Fruit fly (Drosophila melanogaster) whole organism, pupa: ENCODE data around the gene sty.
A peak's percentile ranks its signal among the peaks of the same experiment; 100 is the strongest.

Experiments
- CG10348 ChIP-seq: fragments of 200-800 bp; sonication (Bioruptor generic); IDR thresholded peaks from 2 replicates; pipeline ENCODE4 v1.3.6; 2022; ENCODE audit warnings: missing biosample characterization, missing genetic modification characterization
- CG12605 ChIP-seq: fragments of 200-800 bp; sonication (Bioruptor generic); IDR thresholded peaks from 2 replicates; pipeline ENCODE4 v1.3.6; 2022; ENCODE audit warnings: missing biosample characterization, missing genetic modification characterization
- CG13204 ChIP-seq: fragments of 200-800 bp; sonication (Bioruptor generic); optimal IDR thresholded peaks from 2 replicates; lab custom pipeline; 2018; ENCODE audit warnings: missing biosample characterization, mild to moderate bottlenecking, missing genetic modification characterization, moderate library complexity
- CG14655 ChIP-seq: fragments of 200-800 bp; sonication (Bioruptor generic); optimal IDR thresholded peaks from 3 replicates; lab custom pipeline; 2017; ENCODE audit warnings: mild to moderate bottlenecking, missing biosample characterization, missing genetic modification reagents, missing genetic modification characterization
- CG15710 ChIP-seq: fragments of 200-800 bp; sonication (Bioruptor generic); optimal IDR thresholded peaks from 2 replicates; lab custom pipeline; 2018; ENCODE audit warnings: missing biosample characterization, mild to moderate bottlenecking, missing genetic modification characterization, moderate library complexity
- CG17806 ChIP-seq: fragments of 200-800 bp; sonication (Bioruptor generic); optimal IDR thresholded peaks from 2 replicates; lab custom pipeline; 2018; ENCODE audit warnings: missing biosample characterization, mild to moderate bottlenecking, missing genetic modification characterization, moderate library complexity
- CG32121 ChIP-seq: fragments of 200-800 bp; sonication (Bioruptor generic); IDR thresholded peaks from 2 replicates; pipeline ENCODE4 v1.3.6; 2022; ENCODE audit warnings: missing biosample characterization, missing genetic modification characterization
- CG34367 ChIP-seq: fragments of 200-800 bp; sonication (Bioruptor generic); optimal IDR thresholded peaks from 2 replicates; lab custom pipeline; 2018; ENCODE audit warnings: missing biosample characterization, mild to moderate bottlenecking, missing genetic modification characterization
- CG4496 ChIP-seq: fragments of 200-800 bp; sonication (Bioruptor generic); IDR thresholded peaks from 3 replicates; pipeline ENCODE4 v1.3.6; 2022; ENCODE audit warnings: missing biosample characterization, missing genetic modification characterization
- CG8159 ChIP-seq: fragments of 200-800 bp; sonication (Bioruptor generic); optimal IDR thresholded peaks from 3 replicates; lab custom pipeline; 2018; ENCODE audit warnings: missing biosample characterization, mild to moderate bottlenecking, missing genetic modification characterization, moderate library complexity
- CG8301 ChIP-seq: fragments of 200-800 bp; sonication (Bioruptor generic); optimal IDR thresholded peaks from 2 replicates; lab custom pipeline; 2018; ENCODE audit warnings: missing biosample characterization, mild to moderate bottlenecking, missing genetic modification characterization
- CG9948 ChIP-seq: fragments of 200-800 bp; sonication (Bioruptor generic); optimal IDR thresholded peaks from 2 replicates; lab custom pipeline; 2018; ENCODE audit warnings: missing biosample characterization, mild to moderate bottlenecking, missing genetic modification characterization, moderate library complexity
- D1 ChIP-seq: fragments of 200-800 bp; sonication (Bioruptor generic); optimal IDR thresholded peaks from 2 replicates; lab custom pipeline; 2018; ENCODE audit warnings: missing biosample characterization, mild to moderate bottlenecking, missing genetic modification characterization, moderate library complexity
- EcR ChIP-seq: fragments of 200-800 bp; sonication (Bioruptor generic); optimal IDR thresholded peaks from 3 replicates; lab custom pipeline; 2019; ENCODE audit warnings: missing biosample characterization, missing genetic modification characterization, mild to moderate bottlenecking, moderate library complexity, missing genetic modification reagents
- Ets98B ChIP-seq: fragments of 200-800 bp; sonication (Bioruptor generic); IDR thresholded peaks from 2 replicates; pipeline ENCODE4 v1.3.6; 2022; ENCODE audit warnings: missing biosample characterization, missing genetic modification characterization
- Pif1A ChIP-seq: fragments of 200-800 bp; sonication (Bioruptor generic); optimal IDR thresholded peaks from 3 replicates; lab custom pipeline; 2016; ENCODE audit warnings: missing biosample characterization, missing genetic modification characterization
- Pif1B ChIP-seq: fragments of 200-800 bp; sonication (Bioruptor generic); optimal IDR thresholded peaks from 3 replicates; lab custom pipeline; 2016; ENCODE audit warnings: missing biosample characterization, missing genetic modification characterization
- Snoo ChIP-seq: fragments of 200-800 bp; sonication (Bioruptor generic); optimal IDR thresholded peaks from 3 replicates; lab custom pipeline; 2017; ENCODE audit warnings: missing biosample characterization, mild to moderate bottlenecking, missing genetic modification characterization, inconsistent platforms
- fd96Ca ChIP-seq: fragments of 200-800 bp; sonication (Bioruptor generic); IDR thresholded peaks from 3 replicates; pipeline ENCODE4 v1.3.6; 2022; ENCODE audit warnings: missing biosample characterization, missing genetic modification characterization
- gl ChIP-seq: fragments of 200-800 bp; sonication (Bioruptor generic); optimal IDR thresholded peaks from 2 replicates; lab custom pipeline; 2018; ENCODE audit warnings: missing biosample characterization, mild to moderate bottlenecking, missing genetic modification characterization
- rn ChIP-seq: fragments of 200-800 bp; sonication (Bioruptor generic); IDR thresholded peaks from 2 replicates; pipeline ENCODE4 v1.3.6; 2022; ENCODE audit warnings: missing biosample characterization, missing genetic modification characterization

sty gene

DNA sequence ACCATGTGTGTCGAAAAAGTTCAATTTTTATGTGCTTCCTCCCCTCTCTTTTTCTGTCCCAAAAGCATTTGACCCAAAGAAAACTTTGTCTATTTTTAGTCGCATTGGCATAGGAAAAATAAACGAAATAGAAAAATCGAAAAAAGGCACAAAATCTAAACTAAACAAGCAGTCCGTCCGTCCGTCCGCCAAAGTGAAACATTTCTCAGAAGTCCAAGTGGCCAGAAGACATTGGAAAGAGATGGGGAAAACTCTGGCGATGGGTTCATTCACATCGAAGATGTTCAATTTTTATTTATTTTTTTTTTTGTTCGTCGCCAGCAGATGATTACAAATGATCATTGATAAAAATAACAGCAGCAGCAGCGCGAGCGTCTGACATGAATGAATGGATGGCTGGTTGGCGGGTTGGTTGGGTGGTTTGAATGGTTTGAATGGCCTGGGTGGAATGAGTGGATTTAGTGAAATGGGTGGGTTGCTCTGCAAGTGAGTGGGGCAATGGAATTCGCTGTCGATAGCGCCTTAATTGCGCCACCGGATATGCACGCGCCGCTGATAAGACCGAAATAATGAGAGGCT lies 23.3 kb upstream of the sty start:
- TF ChIP-seq EcR (GFP tag; lab: Kevin White, UChicago) (no peak), CG9948 (tag; lab: Kevin White, UChicago) (no peak), Pif1B (GFP tag; lab: Kevin White, UChicago) (no peak), CG17806 (tag; lab: Kevin White, UChicago) (no peak), D1 (tag; lab: Kevin White, UChicago) (no peak), CG10348 (GFP tag; lab: Robert Waterston, UW) (no peak), CG8301 (tag; lab: Kevin White, UChicago) (no peak), Snoo (no peak), CG32121 (GFP tag; lab: Robert Waterston, UW) (no peak), CG4496 (GFP tag; lab: Robert Waterston, UW) (no peak), fd96Ca (no peak), CG12605 (GFP tag; lab: Robert Waterston, UW) (no peak), Ets98B (no peak), CG34367 (no peak)

DNA sequence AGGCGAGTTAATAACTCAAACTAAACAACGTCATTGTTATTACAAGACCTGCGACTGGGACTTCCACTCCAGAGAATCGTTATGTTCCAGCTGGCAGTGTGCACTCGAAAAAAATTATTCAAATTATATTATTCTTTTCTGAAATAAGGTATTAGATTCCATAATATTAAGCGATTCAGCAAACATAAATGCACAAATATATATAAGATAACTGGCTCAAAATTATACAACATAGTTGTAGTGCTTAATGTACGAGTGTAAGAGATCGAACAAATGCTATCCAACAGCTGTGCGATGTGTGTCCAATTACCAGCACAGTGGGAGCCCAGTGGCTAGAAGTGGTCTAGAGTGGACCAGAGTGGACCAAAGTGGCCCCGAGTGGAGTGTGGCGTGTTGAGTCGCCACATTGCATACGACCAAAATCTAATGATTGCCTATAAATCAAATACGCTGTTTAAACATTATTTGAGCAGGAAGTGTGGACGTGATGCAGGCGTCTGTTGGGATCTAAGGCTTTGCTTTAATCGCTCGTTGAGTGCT lies 19.6 kb upstream of the sty start:
- TF ChIP-seq Ets98B (peak; percentile 32; the same call in 1 of the 2 replicates), CG4496 (GFP tag; lab: Robert Waterston, UW) (no peak), CG10348 (GFP tag; lab: Robert Waterston, UW) (no peak), CG32121 (GFP tag; lab: Robert Waterston, UW) (no peak), CG34367 (peak; percentile 69), fd96Ca (0 out of 3 replicates have a peak, but pooled peaks have one; percentile 11), CG12605 (GFP tag; lab: Robert Waterston, UW) (peak; percentile 46; the same call in 1 of the 2 replicates), CG8159 (peak; percentile 93), D1 (tag; lab: Kevin White, UChicago) (peak; percentile 20), Pif1B (GFP tag; lab: Kevin White, UChicago) (peak; percentile 53), CG13204 (GFP tag; lab: Kevin White, UChicago) (no peak), CG15710 (peak; percentile 67), EcR (GFP tag; lab: Kevin White, UChicago) (no peak), Snoo (no peak), gl (tag; lab: Kevin White, UChicago) (peak; percentile 7), CG17806 (tag; lab: Kevin White, UChicago) (peak; percentile 80), Pif1A (GFP tag; lab: Kevin White, UChicago) (peak; percentile 70), CG8301 (tag; lab: Kevin White, UChicago) (peak; percentile 82), rn (GFP tag; lab: Robert Waterston, UW) (0 out of 2 replicates have a peak, but pooled peaks have one; percentile 33), CG14655 (peak; percentile 84), CG9948 (tag; lab: Kevin White, UChicago) (peak; percentile 78)

DNA sequence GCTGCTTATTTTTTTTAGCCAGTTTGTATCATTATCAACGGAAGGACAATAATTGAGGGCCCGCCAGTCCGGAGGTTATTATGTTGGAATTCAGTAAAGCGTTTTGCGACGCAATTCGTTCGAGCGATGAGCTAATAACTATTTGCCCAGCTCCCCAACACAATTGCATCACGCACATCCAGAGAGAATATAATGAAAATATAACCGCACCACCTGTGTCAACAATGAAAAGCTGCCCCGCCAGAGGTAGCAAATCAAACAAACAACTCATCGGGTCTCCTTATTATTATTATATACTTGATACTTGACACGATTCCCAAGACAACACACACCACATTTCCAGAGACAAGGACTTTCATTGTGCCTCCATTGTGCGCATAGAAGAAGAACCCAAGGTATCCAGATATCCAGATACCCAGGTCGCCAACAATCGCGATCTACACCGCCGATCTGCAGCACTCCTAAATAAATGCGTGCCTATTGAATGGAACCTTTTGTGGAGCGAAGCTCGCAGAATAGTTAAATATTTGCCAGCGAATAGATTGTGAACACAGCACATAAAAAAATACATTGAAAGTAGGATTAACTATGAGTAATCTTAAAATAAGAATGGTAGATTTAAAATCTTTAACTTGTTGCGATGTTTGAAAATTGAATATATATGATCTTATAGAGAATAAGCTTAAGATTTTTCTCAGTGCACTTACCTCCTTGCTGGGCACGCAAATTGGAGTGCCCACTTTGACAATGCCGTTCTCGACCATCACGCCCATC lies 18.2 kb upstream of the sty start:
- no peak for TF ChIP-seq Ets98B
- no peak for TF ChIP-seq CG4496 (GFP tag; lab: Robert Waterston, UW)
- peak; percentile 66 for TF ChIP-seq CG17806 (tag; lab: Kevin White, UChicago)
- TF ChIP-seq fd96Ca, result no peak
- no peak for TF ChIP-seq CG13204 (GFP tag; lab: Kevin White, UChicago)
- no peak for TF ChIP-seq CG32121 (GFP tag; lab: Robert Waterston, UW)
- TF ChIP-seq D1 (tag; lab: Kevin White, UChicago), result no peak
- TF ChIP-seq CG8159, result peak; percentile 54
- TF ChIP-seq gl (tag; lab: Kevin White, UChicago), result no peak
- TF ChIP-seq CG9948 (tag; lab: Kevin White, UChicago), result peak; percentile 48
- no peak for TF ChIP-seq rn (GFP tag; lab: Robert Waterston, UW)
- TF ChIP-seq Snoo, result no peak
- TF ChIP-seq Pif1A (GFP tag; lab: Kevin White, UChicago), result peak; percentile 49
- peak; percentile 39 for TF ChIP-seq CG8301 (tag; lab: Kevin White, UChicago)
- TF ChIP-seq CG14655, result peak; percentile 55
- TF ChIP-seq CG34367, result peak; percentile 26
- TF ChIP-seq Pif1B (GFP tag; lab: Kevin White, UChicago), result no peak
- peak; percentile 30 for TF ChIP-seq CG15710
- no peak for TF ChIP-seq EcR (GFP tag; lab: Kevin White, UChicago)
- TF ChIP-seq CG12605 (GFP tag; lab: Robert Waterston, UW), result 0 out of 2 replicates have a peak, but pooled peaks have one; percentile 18
- no peak for TF ChIP-seq CG10348 (GFP tag; lab: Robert Waterston, UW)

- TF ChIP-seq CG9948 (tag; lab: Kevin White, UChicago) (peak; percentile 57), Pif1A (GFP tag; lab: Kevin White, UChicago) (peak; percentile 37), Ets98B (no peak), CG10348 (GFP tag; lab: Robert Waterston, UW) (no peak), fd96Ca (no peak), CG15710 (peak; percentile 71), CG12605 (GFP tag; lab: Robert Waterston, UW) (no peak), Snoo (no peak), Pif1B (GFP tag; lab: Kevin White, UChicago) (no peak), CG13204 (GFP tag; lab: Kevin White, UChicago) (peak; percentile 66), D1 (tag; lab: Kevin White, UChicago) (no peak), CG8301 (tag; lab: Kevin White, UChicago) (no peak), gl (tag; lab: Kevin White, UChicago) (peak; percentile 52), CG14655 (peak; percentile 40), rn (GFP tag; lab: Robert Waterston, UW) (no peak), CG4496 (GFP tag; lab: Robert Waterston, UW) (no peak), CG17806 (tag; lab: Kevin White, UChicago) (peak; percentile 85), EcR (GFP tag; lab: Kevin White, UChicago) (peak; percentile 68), CG34367 (peak; percentile 67), CG8159 (peak; percentile 81), CG32121 (GFP tag; lab: Robert Waterston, UW) (no peak)
These were observed 17.3 kb upstream of the sty start for dm6 chr3L:3441763-3442673.
